Fruit fly (Drosophila melanogaster) whole organism, wandering third instar larva: ENCODE data around the gene Cerk.
A peak's percentile ranks its signal among the peaks of the same experiment; 100 is the strongest.

Experiments
- Abd-B ChIP-seq: fragments of >200 bp; optimal IDR thresholded peaks from 2 replicates; lab custom pipeline; 2017; ENCODE audit warnings: missing biosample characterization, missing genetic modification characterization
- CG32264 ChIP-seq: fragments of 200-800 bp; sonication (Bioruptor generic); optimal IDR thresholded peaks from 2 replicates; lab custom pipeline; 2016; ENCODE audit warnings: missing biosample characterization, missing genetic modification characterization
- CG9705 ChIP-seq: fragments of 200-800 bp; sonication (Bioruptor generic); optimal IDR thresholded peaks from 2 replicates; lab custom pipeline; 2018; ENCODE audit warnings: missing biosample characterization, mild to moderate bottlenecking, missing genetic modification characterization
- CrebA ChIP-seq: fragments of 200-800 bp; sonication (Bioruptor generic); optimal IDR thresholded peaks from 2 replicates; lab custom pipeline; 2016; ENCODE audit warnings: missing biosample characterization, mild to moderate bottlenecking, missing genetic modification characterization, borderline replicate concordance
- Dfd ChIP-seq: fragments of >200 bp; optimal IDR thresholded peaks from 2 replicates; lab custom pipeline; 2017; ENCODE audit warnings: missing biosample characterization, missing genetic modification characterization
- Dif ChIP-seq: fragments of 200-275, 200-300 bp; sonication (Bioruptor generic); optimal IDR thresholded peaks from 2 replicates; lab custom pipeline; 2018; ENCODE audit warnings: missing biosample characterization, missing genetic modification characterization; ENCODE audit not compliant: partially characterized antibody
- GATAd ChIP-seq: sonication (Bioruptor generic); optimal IDR thresholded peaks from 2 replicates; lab custom pipeline; 2016; ENCODE audit warnings: missing biosample characterization, missing genetic modification characterization
- HLH106 ChIP-seq: fragments of 200-800 bp; optimal IDR thresholded peaks from 3 replicates; lab custom pipeline; 2019; ENCODE audit warnings: missing biosample characterization, mild to moderate bottlenecking, missing genetic modification characterization, moderate library complexity
- Hnf4 ChIP-seq: fragments of 200-800 bp; sonication (Bioruptor generic); optimal IDR thresholded peaks from 2 replicates; lab custom pipeline; 2016; ENCODE audit warnings: missing biosample characterization, mild to moderate bottlenecking, missing genetic modification characterization
- Hr78 ChIP-seq: fragments of >200 bp; optimal IDR thresholded peaks from 2 replicates; lab custom pipeline; 2017; ENCODE audit warnings: missing biosample characterization, missing genetic modification characterization
- Hr83 ChIP-seq: fragments of 200-300 bp; sonication (Bioruptor generic); optimal IDR thresholded peaks from 2 replicates; lab custom pipeline; 2016; ENCODE audit warnings: missing biosample characterization, mild to moderate bottlenecking, missing genetic modification characterization, moderate library complexity; ENCODE audit not compliant: poor library complexity, severe bottlenecking
- Jra ChIP-seq: sonication (Bioruptor generic); optimal IDR thresholded peaks from 2 replicates; lab custom pipeline; 2016; ENCODE audit warnings: missing biosample characterization, missing genetic modification characterization
- Mio ChIP-seq: sonication (Bioruptor generic); optimal IDR thresholded peaks from 2 replicates; lab custom pipeline; 2016; ENCODE audit warnings: missing biosample characterization, missing genetic modification characterization
- N ChIP-seq: fragments of >200 bp; optimal IDR thresholded peaks from 2 replicates; lab custom pipeline; 2018; ENCODE audit warnings: missing biosample characterization, missing external identifiers, missing genetic modification characterization
- OdsH ChIP-seq: fragments of 200-800 bp; sonication (Bioruptor generic); optimal IDR thresholded peaks from 2 replicates; lab custom pipeline; 2016; ENCODE audit warnings: missing biosample characterization, mild to moderate bottlenecking, missing genetic modification characterization
- Rel ChIP-seq, 2 experiments: fragments of 200-800 bp; sonication (Bioruptor generic) in 1 of 2; optimal IDR thresholded peaks; 2 replicates in 1 of 2; 3 replicates in 1 of 2; lab custom pipeline; 2016 to 2019; ENCODE audit warnings: mild to moderate bottlenecking in 2 of 2, missing biosample characterization in 2 of 2, missing genetic modification characterization in 2 of 2, moderate library complexity in 1 of 2
- Sp1 ChIP-seq: fragments of 200-800 bp; sonication (Bioruptor generic); optimal IDR thresholded peaks from 3 replicates; lab custom pipeline; 2019; ENCODE audit warnings: missing biosample characterization, mild to moderate bottlenecking, missing genetic modification characterization, moderate library complexity
- Vsx2 ChIP-seq: fragments of 200-300, 225-300 bp; sonication (Bioruptor generic); optimal IDR thresholded peaks from 2 replicates; lab custom pipeline; 2018; ENCODE audit warnings: missing biosample characterization, missing genetic modification characterization; ENCODE audit not compliant: partially characterized antibody
- br ChIP-seq: fragments of 200-800 bp; sonication (Bioruptor generic); optimal IDR thresholded peaks from 2 replicates; lab custom pipeline; 2016; ENCODE audit warnings: missing biosample characterization, missing genetic modification characterization
- brk ChIP-seq: fragments of 200-800 bp; sonication (Bioruptor generic); optimal IDR thresholded peaks from 2 replicates; lab custom pipeline; 2016; ENCODE audit warnings: missing biosample characterization, mild to moderate bottlenecking, missing genetic modification characterization
- dl ChIP-seq, 2 experiments: fragments of 175-275, 200-275 bp in 1 of 2; fragments of 200-275 bp in 1 of 2; sonication (Bioruptor generic); optimal IDR thresholded peaks; lab custom pipeline; 2018; ENCODE audit warnings: mild to moderate bottlenecking in 2 of 2, missing biosample characterization in 2 of 2, missing genetic modification characterization in 2 of 2, moderate library complexity in 2 of 2; ENCODE audit not compliant: partially characterized antibody in 2 of 2, insufficient read depth in 1 of 2
- dmrt93B ChIP-seq: fragments of 200-800 bp; sonication (Bioruptor generic); optimal IDR thresholded peaks from 2 replicates; lab custom pipeline; 2018; ENCODE audit warnings: missing biosample characterization, mild to moderate bottlenecking, missing genetic modification characterization
- ey ChIP-seq: fragments of 200-800 bp; sonication (Bioruptor generic); optimal IDR thresholded peaks from 2 replicates; lab custom pipeline; 2016; ENCODE audit warnings: missing biosample characterization, missing genetic modification characterization
- foxo ChIP-seq, 2 experiments: fragments of 200-800 bp; sonication (Bioruptor generic); optimal IDR thresholded peaks; 2 replicates in 1 of 2; 3 replicates in 1 of 2; lab custom pipeline; 2016 to 2017; ENCODE audit warnings: missing biosample characterization in 2 of 2, missing genetic modification characterization in 2 of 2
- fru ChIP-seq: fragments of 200-800 bp; sonication (Bioruptor generic); optimal IDR thresholded peaks from 3 replicates; lab custom pipeline; 2016; ENCODE audit warnings: missing biosample characterization, mild to moderate bottlenecking, missing genetic modification characterization
- h ChIP-seq: fragments of 200-800 bp; sonication (Bioruptor generic); optimal IDR thresholded peaks from 3 replicates; lab custom pipeline; 2016; ENCODE audit warnings: missing biosample characterization, mild to moderate bottlenecking, missing genetic modification characterization
- jim ChIP-seq: fragments of 175-275, 200-325 bp; sonication (Bioruptor generic); optimal IDR thresholded peaks from 2 replicates; lab custom pipeline; 2016; ENCODE audit warnings: missing biosample characterization, mild to moderate bottlenecking, missing genetic modification characterization
- lola ChIP-seq: fragments of >200 bp; optimal IDR thresholded peaks from 2 replicates; lab custom pipeline; 2017; ENCODE audit warnings: missing biosample characterization, missing genetic modification characterization
- pan ChIP-seq: fragments of >200 bp; optimal IDR thresholded peaks from 2 replicates; lab custom pipeline; 2017
- psq ChIP-seq: fragments of 200-800 bp; sonication (Bioruptor generic); optimal IDR thresholded peaks from 3 replicates; lab custom pipeline; 2017; ENCODE audit warnings: missing biosample characterization, mild to moderate bottlenecking, missing genetic modification characterization, moderate library complexity
- sv ChIP-seq: fragments of 200-800 bp; sonication (Bioruptor generic); optimal IDR thresholded peaks from 3 replicates; lab custom pipeline; 2016; ENCODE audit warnings: missing biosample characterization, missing genetic modification characterization
- tai ChIP-seq: sonication (Bioruptor generic); optimal IDR thresholded peaks from 2 replicates; lab custom pipeline; 2016; ENCODE audit warnings: missing biosample characterization, missing genetic modification characterization
- usp ChIP-seq: fragments of >200 bp; optimal IDR thresholded peaks from 2 replicates; lab custom pipeline; 2017; ENCODE audit warnings: missing biosample characterization, missing genetic modification characterization
- woc ChIP-seq: sonication (Bioruptor generic); optimal IDR thresholded peaks from 2 replicates; lab custom pipeline; 2016; ENCODE audit warnings: missing biosample characterization, mild to moderate bottlenecking, missing genetic modification characterization

Gene Cerk

dm6 chr3R:5392621-5393020 lies 24.5 kb upstream of the Cerk start, which contains the start of gene kkv:
kkv (minus strand) TSS chr3R:5392866.
- peak; percentile 6 for TF ChIP-seq Vsx2 (GFP tag; lab: Kevin White, UChicago)
- TF ChIP-seq Jra (GFP tag; lab: Kevin White, UChicago), result no peak
- no peak for TF ChIP-seq Hr78
- TF ChIP-seq CrebA (GFP tag; lab: Kevin White, UChicago), result no peak
- no peak for TF ChIP-seq dmrt93B (GFP tag; lab: Kevin White, UChicago)
- TF ChIP-seq lola (GFP tag; lab: Kevin White, UChicago), result no peak
- TF ChIP-seq Sp1 (GFP tag; lab: Kevin White, UChicago), result no peak
- peak; percentile 31 for TF ChIP-seq Dif (GFP tag; lab: Kevin White, UChicago)
- TF ChIP-seq sv (GFP tag; lab: Kevin White, UChicago), result no peak
- no peak for TF ChIP-seq fru (GFP tag; lab: Kevin White, UChicago)
- no peak for TF ChIP-seq woc
- no peak for TF ChIP-seq foxo (GFP tag; optimal IDR thresholded peaks at IDR 0.05; lab: Kevin White, UChicago)
- TF ChIP-seq Abd-B (GFP tag; lab: Kevin White, UChicago), result no peak
- TF ChIP-seq psq (GFP tag; lab: Kevin White, UChicago), result no peak
- no peak for TF ChIP-seq CG32264
- no peak for TF ChIP-seq Dfd (GFP tag; lab: Kevin White, UChicago)
- no peak for TF ChIP-seq CG9705 (GFP tag; lab: Kevin White, UChicago)
- no peak for TF ChIP-seq pan (lab: Kevin White, UChicago)
- no peak for TF ChIP-seq jim (GFP tag; lab: Kevin White, UChicago)
- TF ChIP-seq usp (GFP tag; lab: Kevin White, UChicago), result no peak
- no peak for TF ChIP-seq Rel (GFP tag; optimal IDR thresholded peaks at IDR 0.05; lab: Kevin White, UChicago)
- peak; percentile 14 for TF ChIP-seq Rel (tag; optimal IDR thresholded peaks at IDR 0.05; lab: Kevin White, UChicago)
- TF ChIP-seq br, result no peak
- peak in 1 of 2 experiments; percentile 1 for TF ChIP-seq dl (GFP tag; optimal IDR thresholded peaks at IDR 0.05; lab: Kevin White, UChicago; ENCODE audit: insufficient read depth in 1 of 2, partially characterized antibody in 2 of 2)
- TF ChIP-seq tai, result no peak
- no peak for TF ChIP-seq Hnf4 (GFP tag; lab: Kevin White, UChicago)
- no peak for TF ChIP-seq h (GFP tag; lab: Kevin White, UChicago)
- TF ChIP-seq Hr83 (GFP tag; lab: Kevin White, UChicago), result no peak
- TF ChIP-seq HLH106 (tag; lab: Kevin White, UChicago), result no peak
- TF ChIP-seq Mio (GFP tag; lab: Kevin White, UChicago), result no peak

- TF ChIP-seq h (GFP tag; lab: Kevin White, UChicago) (no peak), Jra (GFP tag; lab: Kevin White, UChicago) (no peak), sv (GFP tag; lab: Kevin White, UChicago) (no peak), ey (GFP tag; lab: Kevin White, UChicago) (no peak), Vsx2 (GFP tag; lab: Kevin White, UChicago) (peak; percentile 10)
Measured at dm6 chr3R:5392033-5392432, 23.9 kb upstream of the Cerk start.

dm6 chr3R:5390095-5390663 lies 22.1 kb upstream of the Cerk start:
- TF ChIP-seq Dif (GFP tag; lab: Kevin White, UChicago), result no peak
- TF ChIP-seq Abd-B (GFP tag; lab: Kevin White, UChicago), result no peak
- no peak for TF ChIP-seq brk
- TF ChIP-seq Jra (GFP tag; lab: Kevin White, UChicago), result no peak
- no peak for TF ChIP-seq Mio (GFP tag; lab: Kevin White, UChicago)
- no peak for TF ChIP-seq usp (GFP tag; lab: Kevin White, UChicago)
- no peak for TF ChIP-seq lola (GFP tag; lab: Kevin White, UChicago)
- no peak for TF ChIP-seq pan (lab: Kevin White, UChicago)
- no peak for TF ChIP-seq OdsH (GFP tag; lab: Kevin White, UChicago)
- TF ChIP-seq foxo (GFP tag; optimal IDR thresholded peaks at IDR 0.05; lab: Kevin White, UChicago), result no peak
- TF ChIP-seq GATAd, result no peak
- TF ChIP-seq ey (GFP tag; lab: Kevin White, UChicago), result no peak
- no peak for TF ChIP-seq jim (GFP tag; lab: Kevin White, UChicago)
- TF ChIP-seq Hr78, result no peak
- no peak for TF ChIP-seq psq (GFP tag; lab: Kevin White, UChicago)
- no peak for TF ChIP-seq tai
- TF ChIP-seq N (GFP tag; lab: Kevin White, UChicago), result no peak
- TF ChIP-seq woc, result no peak
- TF ChIP-seq CrebA (GFP tag; lab: Kevin White, UChicago), result no peak
